Worm (Caenorhabditis elegans) whole organism, L4/young adult: ENCODE measurements around the gene R05A10.4.

Source experiments
- W03F9.2 ChIP-seq: fragments of 150-350 bp; optimal IDR thresholded peaks from 2 replicates; lab custom pipeline; 2014; ENCODE audit warnings: missing biosample characterization, missing genetic modification characterization
- dao-5 ChIP-seq: sonication (generic microtip); optimal IDR thresholded peaks from 2 replicates; lab custom pipeline; 2016; ENCODE audit warnings: missing genotype, missing genetic modification characterization, moderate library complexity, missing compliant biosample characterization
- him-1 ChIP-seq: sonication (generic microtip); optimal IDR thresholded peaks from 2 replicates; lab custom pipeline; 2016; ENCODE audit warnings: missing genotype, missing genetic modification reagents, missing genetic modification characterization, missing compliant biosample characterization

- no peak for TF ChIP-seq him-1 (tag; lab: Kevin White, UChicago)
- TF ChIP-seq dao-5 (tag; lab: Kevin White, UChicago): no peak
- TF ChIP-seq W03F9.2 (tag; lab: Kevin White, UChicago): no peak
Measured at ce11 chrIV:14158086-14158485, 14.2 kb upstream of the R05A10.4 start, which contains the start of gene R05A10.8.
